Worm (Caenorhabditis elegans): Measurements from ENCODE around the gene unc-36.

DNA sequence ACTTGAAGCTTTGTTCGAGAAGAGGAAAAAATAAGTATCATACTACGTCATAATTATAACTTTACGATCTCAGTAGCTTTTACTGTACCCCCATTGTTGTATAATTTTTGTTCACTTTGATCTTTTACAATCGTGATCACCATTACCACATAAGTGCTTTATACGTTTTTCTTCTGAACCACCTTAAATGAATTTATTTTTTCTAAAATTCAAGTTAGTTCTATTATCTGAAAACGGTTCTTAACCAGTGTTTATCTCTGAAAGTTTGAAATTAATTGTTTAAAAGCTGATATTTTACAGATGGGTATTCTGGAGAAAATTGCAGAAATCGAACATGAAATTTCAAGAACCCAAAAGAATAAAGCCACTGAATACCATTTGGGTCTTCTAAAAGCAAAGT lies 44.6 kb upstream of the unc-36 start, which contains the start of gene C02F5.3:
- no peak for TF ChIP-seq ama-1 (optimal IDR thresholded peaks at IDR 0.05)
- no peak for TF ChIP-seq fkh-10 (GFP tag; optimal IDR thresholded peaks at IDR 0.05)
- TF ChIP-seq nhr-47 (tag; optimal IDR thresholded peaks at IDR 0.05), result no peak
- no peak for TF ChIP-seq pag-3 (tag; optimal IDR thresholded peaks at IDR 0.05; ENCODE audit: borderline replicate concordance, insufficient read depth)
- no peak for TF ChIP-seq lin-39 (tag; optimal IDR thresholded peaks at IDR 0.05)
